Fruit fly (Drosophila melanogaster) whole organism, pupa: ENCODE data around the gene SMC1.

Experiments used
- CG10348 ChIP-seq: fragments of 200-800 bp; sonication (Bioruptor generic); IDR thresholded peaks from 2 replicates; pipeline ENCODE4 v1.3.6; 2022; ENCODE audit warnings: missing biosample characterization, missing genetic modification characterization
- CG12605 ChIP-seq: fragments of 200-800 bp; sonication (Bioruptor generic); IDR thresholded peaks from 2 replicates; pipeline ENCODE4 v1.3.6; 2022; ENCODE audit warnings: missing biosample characterization, missing genetic modification characterization
- CG13204 ChIP-seq: fragments of 200-800 bp; sonication (Bioruptor generic); optimal IDR thresholded peaks from 2 replicates; lab custom pipeline; 2018; ENCODE audit warnings: missing biosample characterization, mild to moderate bottlenecking, missing genetic modification characterization, moderate library complexity
- CG14655 ChIP-seq: fragments of 200-800 bp; sonication (Bioruptor generic); optimal IDR thresholded peaks from 3 replicates; lab custom pipeline; 2017; ENCODE audit warnings: mild to moderate bottlenecking, missing biosample characterization, missing genetic modification reagents, missing genetic modification characterization
- CG15710 ChIP-seq: fragments of 200-800 bp; sonication (Bioruptor generic); optimal IDR thresholded peaks from 2 replicates; lab custom pipeline; 2018; ENCODE audit warnings: missing biosample characterization, mild to moderate bottlenecking, missing genetic modification characterization, moderate library complexity
- CG17806 ChIP-seq: fragments of 200-800 bp; sonication (Bioruptor generic); optimal IDR thresholded peaks from 2 replicates; lab custom pipeline; 2018; ENCODE audit warnings: missing biosample characterization, mild to moderate bottlenecking, missing genetic modification characterization, moderate library complexity
- CG32121 ChIP-seq: fragments of 200-800 bp; sonication (Bioruptor generic); IDR thresholded peaks from 2 replicates; pipeline ENCODE4 v1.3.6; 2022; ENCODE audit warnings: missing biosample characterization, missing genetic modification characterization
- CG34367 ChIP-seq: fragments of 200-800 bp; sonication (Bioruptor generic); optimal IDR thresholded peaks from 2 replicates; lab custom pipeline; 2018; ENCODE audit warnings: missing biosample characterization, mild to moderate bottlenecking, missing genetic modification characterization
- CG4496 ChIP-seq: fragments of 200-800 bp; sonication (Bioruptor generic); IDR thresholded peaks from 3 replicates; pipeline ENCODE4 v1.3.6; 2022; ENCODE audit warnings: missing biosample characterization, missing genetic modification characterization
- CG8159 ChIP-seq: fragments of 200-800 bp; sonication (Bioruptor generic); optimal IDR thresholded peaks from 3 replicates; lab custom pipeline; 2018; ENCODE audit warnings: missing biosample characterization, mild to moderate bottlenecking, missing genetic modification characterization, moderate library complexity
- CG8301 ChIP-seq: fragments of 200-800 bp; sonication (Bioruptor generic); optimal IDR thresholded peaks from 2 replicates; lab custom pipeline; 2018; ENCODE audit warnings: missing biosample characterization, mild to moderate bottlenecking, missing genetic modification characterization
- CG9948 ChIP-seq: fragments of 200-800 bp; sonication (Bioruptor generic); optimal IDR thresholded peaks from 2 replicates; lab custom pipeline; 2018; ENCODE audit warnings: missing biosample characterization, mild to moderate bottlenecking, missing genetic modification characterization, moderate library complexity
- D1 ChIP-seq: fragments of 200-800 bp; sonication (Bioruptor generic); optimal IDR thresholded peaks from 2 replicates; lab custom pipeline; 2018; ENCODE audit warnings: missing biosample characterization, mild to moderate bottlenecking, missing genetic modification characterization, moderate library complexity
- EcR ChIP-seq: fragments of 200-800 bp; sonication (Bioruptor generic); optimal IDR thresholded peaks from 3 replicates; lab custom pipeline; 2019; ENCODE audit warnings: missing biosample characterization, missing genetic modification characterization, mild to moderate bottlenecking, moderate library complexity, missing genetic modification reagents
- Ets98B ChIP-seq: fragments of 200-800 bp; sonication (Bioruptor generic); IDR thresholded peaks from 2 replicates; pipeline ENCODE4 v1.3.6; 2022; ENCODE audit warnings: missing biosample characterization, missing genetic modification characterization
- Pif1A ChIP-seq: fragments of 200-800 bp; sonication (Bioruptor generic); optimal IDR thresholded peaks from 3 replicates; lab custom pipeline; 2016; ENCODE audit warnings: missing biosample characterization, missing genetic modification characterization
- Pif1B ChIP-seq: fragments of 200-800 bp; sonication (Bioruptor generic); optimal IDR thresholded peaks from 3 replicates; lab custom pipeline; 2016; ENCODE audit warnings: missing biosample characterization, missing genetic modification characterization
- Snoo ChIP-seq: fragments of 200-800 bp; sonication (Bioruptor generic); optimal IDR thresholded peaks from 3 replicates; lab custom pipeline; 2017; ENCODE audit warnings: missing biosample characterization, mild to moderate bottlenecking, missing genetic modification characterization, inconsistent platforms
- fd96Ca ChIP-seq: fragments of 200-800 bp; sonication (Bioruptor generic); IDR thresholded peaks from 3 replicates; pipeline ENCODE4 v1.3.6; 2022; ENCODE audit warnings: missing biosample characterization, missing genetic modification characterization
- gl ChIP-seq: fragments of 200-800 bp; sonication (Bioruptor generic); optimal IDR thresholded peaks from 2 replicates; lab custom pipeline; 2018; ENCODE audit warnings: missing biosample characterization, mild to moderate bottlenecking, missing genetic modification characterization
- rn ChIP-seq: fragments of 200-800 bp; sonication (Bioruptor generic); IDR thresholded peaks from 2 replicates; pipeline ENCODE4 v1.3.6; 2022; ENCODE audit warnings: missing biosample characterization, missing genetic modification characterization

The SMC1 gene

dm6 chr3R:24108902-24109389 is 50.9 kb downstream of the SMC1 start, which contains the start of the genes eIF4EHP and CG18428:
eIF4EHP (minus strand) TSS chr3R:24108960.
CG18428 (plus strand) TSS chr3R:24109336.
- 0 out of 3 replicates have a peak, but pooled peaks have one; percentile 93 for TF ChIP-seq fd96Ca
- peak; percentile 94 for TF ChIP-seq gl
- TF ChIP-seq Pif1A (GFP tag; lab: Kevin White, UChicago), result peak; percentile 97
- TF ChIP-seq CG34367 (tag; lab: Kevin White, UChicago), result peak; percentile 99
- TF ChIP-seq CG8301 (tag; lab: Kevin White, UChicago), result peak; percentile 100
- TF ChIP-seq CG15710, result peak; percentile 100
- TF ChIP-seq Pif1B (GFP tag; lab: Kevin White, UChicago), result peak; percentile 90
- TF ChIP-seq CG14655 (GFP tag; lab: Kevin White, UChicago), result peak; percentile 100
- TF ChIP-seq CG32121 (GFP tag; lab: Robert Waterston, UW), result no peak
- no peak for TF ChIP-seq CG10348 (GFP tag; lab: Robert Waterston, UW)
- TF ChIP-seq CG13204 (GFP tag; lab: Kevin White, UChicago), result peak; percentile 98
- TF ChIP-seq Snoo, result peak; percentile 99
- no peak; the same call in 1 of the 2 replicates for TF ChIP-seq CG12605 (GFP tag; lab: Robert Waterston, UW)
- TF ChIP-seq CG8159 (tag; lab: Kevin White, UChicago), result peak; percentile 100
- peak; percentile 100 for TF ChIP-seq CG9948 (tag; lab: Kevin White, UChicago)
- no peak for TF ChIP-seq rn
- no peak for TF ChIP-seq Ets98B (GFP tag; lab: Robert Waterston, UW)
- peak; percentile 100 for TF ChIP-seq D1
- no peak for TF ChIP-seq CG4496 (GFP tag; lab: Robert Waterston, UW)
- TF ChIP-seq EcR (GFP tag; lab: Kevin White, UChicago), result peak; percentile 78
- peak; percentile 100 for TF ChIP-seq CG17806 (tag; lab: Kevin White, UChicago)
